Fruit fly (Drosophila melanogaster): ENCODE measurements around the gene Naa30B.

- no peak for TF ChIP-seq CG8478 (optimal IDR thresholded peaks at IDR 0.05)
- no peak for TF ChIP-seq CTCF (optimal IDR thresholded peaks at IDR 0.05)
Measured at dm6 chr3L:1442309-1442708, 29.6 kb downstream of the Naa30B start.

Measured in S2 (cell line).